Worm (Caenorhabditis elegans) whole organism, L1 larva: Measurements from ENCODE around the gene glb-13.

ENCODE experiments used
- F16B12.6 ChIP-seq: fragments of 150-350 bp; optimal IDR thresholded peaks from 2 replicates; lab custom pipeline; 2014; ENCODE audit warnings: missing biosample characterization, missing genetic modification characterization
- aha-1 ChIP-seq: fragments of 150-350 bp; optimal IDR thresholded peaks from 2 replicates; lab custom pipeline; 2014; ENCODE audit warnings: missing biosample characterization, missing genetic modification characterization
- alr-1 ChIP-seq: fragments of 200-800 bp; sonication (Bioruptor generic); optimal IDR thresholded peaks from 2 replicates; lab custom pipeline; 2018; ENCODE audit warnings: borderline replicate concordance, mild to moderate bottlenecking, missing genetic modification characterization, missing compliant biosample characterization
- aly-2 ChIP-seq: fragments of 150-350 bp; optimal IDR thresholded peaks from 2 replicates; lab custom pipeline; 2014; ENCODE audit warnings: missing biosample characterization, missing genetic modification characterization
- ceh-63 ChIP-seq: fragments of 200-800 bp; sonication (Bioruptor generic); optimal IDR thresholded peaks from 2 replicates; lab custom pipeline; 2018; ENCODE audit warnings: mild to moderate bottlenecking, missing genetic modification characterization, missing compliant biosample characterization
- ceh-8 ChIP-seq: fragments of 200-800 bp; sonication (Bioruptor generic); optimal IDR thresholded peaks from 2 replicates; lab custom pipeline; 2018; ENCODE audit warnings: mild to moderate bottlenecking, missing genetic modification characterization, moderate library complexity, missing compliant biosample characterization
- ceh-82 ChIP-seq, 3 experiments: fragments of 150-350 bp in 1 of 3; sonication (generic microtip) in 2 of 3; optimal IDR thresholded peaks; 2 replicates each; lab custom pipeline; 2014 to 2017; ENCODE audit warnings: missing biosample characterization in 3 of 3, missing genetic modification characterization in 3 of 3
- ceh-88 ChIP-seq: fragments of 200-800 bp; sonication (Bioruptor generic); IDR thresholded peaks from 2 replicates; pipeline ENCODE4 v1.3.6; 2022; ENCODE audit warnings: missing genetic modification characterization, missing compliant biosample characterization
- dpl-1 ChIP-seq, 3 experiments: fragments of 150-350 bp in 2 of 3; sonication (generic microtip) in 1 of 3; optimal IDR thresholded peaks; 2 replicates each; lab custom pipeline; 2014 to 2017; ENCODE audit warnings: missing biosample characterization in 3 of 3, missing genetic modification characterization in 3 of 3, missing genetic modification reagents in 3 of 3
- efl-1 ChIP-seq, 4 experiments: fragments of 150-350 bp; optimal IDR thresholded peaks in 3 of 4; peaks in 1 of 4; 1 replicate in 1 of 4; 2 replicates in 3 of 4; lab custom pipeline; 2014; ENCODE audit warnings: missing biosample characterization in 2 of 4, missing genetic modification characterization in 2 of 4, missing genetic modification reagents in 2 of 4
- efl-3 ChIP-seq: fragments of 200-800 bp; sonication (Bioruptor generic); optimal IDR thresholded peaks from 2 replicates; lab custom pipeline; 2018; ENCODE audit warnings: mild to moderate bottlenecking, missing genetic modification characterization, missing compliant biosample characterization
- egl-27 ChIP-seq, 2 experiments: fragments of 150-350 bp in 1 of 2; sonication (generic microtip); optimal IDR thresholded peaks; 3 replicates each; lab custom pipeline; 2017 to 2018; ENCODE audit warnings: missing biosample characterization in 2 of 2, missing genetic modification characterization in 2 of 2, missing genetic modification reagents in 2 of 2
- ets-5 ChIP-seq: fragments of 200-800 bp; sonication (Bioruptor generic); IDR thresholded peaks from 2 replicates; pipeline ENCODE4 v1.3.6; 2022; ENCODE audit warnings: missing genetic modification characterization, missing compliant biosample characterization
- fkh-10 ChIP-seq: sonication (generic microtip); optimal IDR thresholded peaks from 2 replicates; lab custom pipeline; 2017; ENCODE audit warnings: missing biosample characterization, missing genetic modification reagents, missing genetic modification characterization
- fkh-8 ChIP-seq: sonication (generic microtip); optimal IDR thresholded peaks from 2 replicates; lab custom pipeline; 2016; ENCODE audit warnings: mild to moderate bottlenecking, missing genetic modification characterization, missing compliant biosample characterization
- grh-1 ChIP-seq: fragments of 200-800 bp; sonication (Bioruptor generic); IDR thresholded peaks from 2 replicates; pipeline ENCODE4 v1.3.6; 2022; ENCODE audit warnings: missing genetic modification reagents, missing genetic modification characterization, missing compliant biosample characterization
- hlh-17 ChIP-seq: fragments of 200-800 bp; sonication (Bioruptor generic); optimal IDR thresholded peaks from 2 replicates; lab custom pipeline; 2018; ENCODE audit warnings: missing genetic modification characterization, mild to moderate bottlenecking, missing compliant biosample characterization, moderate library complexity, borderline replicate concordance
- hlh-4 ChIP-seq: sonication (generic microtip); optimal IDR thresholded peaks from 2 replicates; lab custom pipeline; 2016; ENCODE audit warnings: mild to moderate bottlenecking, missing genetic modification characterization, missing compliant biosample characterization
- hpl-2 ChIP-seq: fragments of 150-350 bp; optimal IDR thresholded peaks from 2 replicates; lab custom pipeline; 2014; ENCODE audit warnings: missing biosample characterization, missing genetic modification reagents, missing genetic modification characterization
- irx-1 ChIP-seq: sonication (generic microtip); optimal IDR thresholded peaks from 2 replicates; lab custom pipeline; 2016; ENCODE audit warnings: missing genetic modification characterization, missing compliant biosample characterization
- isw-1 ChIP-seq: fragments of 200-800 bp; sonication (Bioruptor generic); IDR thresholded peaks from 2 replicates; pipeline ENCODE4 v1.3.6; 2022; ENCODE audit warnings: missing genetic modification characterization, missing compliant biosample characterization
- jun-1 ChIP-seq: fragments of 150-350 bp; optimal IDR thresholded peaks from 2 replicates; lab custom pipeline; 2014; ENCODE audit warnings: missing biosample characterization, missing genetic modification reagents, missing genetic modification characterization
- lin-13 ChIP-seq: fragments of 150-350 bp; optimal IDR thresholded peaks from 2 replicates; lab custom pipeline; 2014; ENCODE audit warnings: missing biosample characterization, missing genetic modification reagents, missing genetic modification characterization
- lin-15B ChIP-seq: fragments of 150-350 bp; sonication (generic microtip); optimal IDR thresholded peaks from 3 replicates; lab custom pipeline; 2014; ENCODE audit warnings: missing biosample characterization, missing genetic modification characterization
- lin-35 ChIP-seq, 2 experiments: fragments of 150-350 bp; optimal IDR thresholded peaks; 2 replicates each; lab custom pipeline; 2014; ENCODE audit warnings: missing biosample characterization in 2 of 2, missing genetic modification characterization in 2 of 2, missing genetic modification reagents in 2 of 2
- lin-39 ChIP-seq: fragments of 150-350 bp; optimal IDR thresholded peaks from 2 replicates; lab custom pipeline; 2014; ENCODE audit warnings: missing biosample characterization, missing genetic modification reagents, missing genetic modification characterization
- lsy-2 ChIP-seq, 2 experiments: fragments of 150-350 bp; optimal IDR thresholded peaks; 2 replicates each; lab custom pipeline; 2014; ENCODE audit warnings: missing biosample characterization in 2 of 2, missing genetic modification characterization in 2 of 2
- mef-2 ChIP-seq: fragments of 150-350 bp; optimal IDR thresholded peaks from 2 replicates; lab custom pipeline; 2014; ENCODE audit warnings: missing biosample characterization, missing genetic modification characterization
- nhr-11 ChIP-seq: fragments of 150-350 bp; optimal IDR thresholded peaks from 2 replicates; lab custom pipeline; 2014; ENCODE audit warnings: missing biosample characterization, missing genetic modification characterization
- nhr-19 ChIP-seq: fragments of 200-800 bp; sonication (Bioruptor generic); conservative IDR thresholded peaks from 2 replicates; pipeline ENCODE4 v1.3.6; 2022; ENCODE audit warnings: missing genetic modification characterization, missing compliant biosample characterization
- nhr-237 ChIP-seq: fragments of 150-350 bp; optimal IDR thresholded peaks from 2 replicates; lab custom pipeline; 2014; ENCODE audit warnings: missing biosample characterization, missing genetic modification characterization
- nhr-28 ChIP-seq: fragments of 150-350 bp; optimal IDR thresholded peaks from 2 replicates; lab custom pipeline; 2014; ENCODE audit warnings: missing biosample characterization, missing genetic modification characterization
- nhr-47 ChIP-seq: sonication (generic microtip); optimal IDR thresholded peaks from 2 replicates; lab custom pipeline; 2016; ENCODE audit warnings: mild to moderate bottlenecking, missing genetic modification characterization, moderate library complexity, missing compliant biosample characterization
- nhr-76 ChIP-seq: sonication (generic microtip); optimal IDR thresholded peaks from 2 replicates; lab custom pipeline; 2017; ENCODE audit warnings: missing biosample characterization, missing genetic modification characterization
- nhr-85 ChIP-seq: sonication (generic microtip); peaks from one replicate; lab custom pipeline; 2016; ENCODE audit warnings: missing genetic modification characterization, inconsistent platforms, missing compliant biosample characterization
- pax-3 ChIP-seq: fragments of 200-800 bp; sonication (Bioruptor generic); optimal IDR thresholded peaks from 2 replicates; lab custom pipeline; 2018; ENCODE audit warnings: mild to moderate bottlenecking, missing genetic modification characterization, moderate library complexity, missing compliant biosample characterization
- pqm-1 ChIP-seq: sonication (generic microtip); optimal IDR thresholded peaks from 3 replicates; lab custom pipeline; 2017; ENCODE audit warnings: missing biosample characterization, missing genetic modification characterization
- skn-1 ChIP-seq: fragments of 150-350 bp; optimal IDR thresholded peaks from 2 replicates; lab custom pipeline; 2014; ENCODE audit warnings: missing biosample characterization, missing genetic modification characterization
- snpc-4 ChIP-seq: fragments of 150-350 bp; optimal IDR thresholded peaks from 2 replicates; lab custom pipeline; 2014; ENCODE audit warnings: missing biosample characterization, missing genetic modification characterization
- sup-37 ChIP-seq: fragments of 200-800 bp; sonication (Bioruptor generic); optimal IDR thresholded peaks from 2 replicates; lab custom pipeline; 2018; ENCODE audit warnings: mild to moderate bottlenecking, missing genetic modification characterization, missing compliant biosample characterization
- swsn-7 ChIP-seq: sonication (generic microtip); optimal IDR thresholded peaks from 2 replicates; lab custom pipeline; 2016; ENCODE audit warnings: missing genetic modification characterization, missing compliant biosample characterization
- tlp-1 ChIP-seq: fragments of 150-350 bp; optimal IDR thresholded peaks from 2 replicates; lab custom pipeline; 2014; ENCODE audit warnings: missing biosample characterization, missing genetic modification characterization
- unc-62 ChIP-seq: fragments of 150-350 bp; optimal IDR thresholded peaks from 2 replicates; lab custom pipeline; 2014; ENCODE audit warnings: missing biosample characterization, missing genetic modification reagents, missing genetic modification characterization
- unc-86 ChIP-seq: sonication (generic microtip); optimal IDR thresholded peaks from 2 replicates; lab custom pipeline; 2016; ENCODE audit warnings: missing genetic modification characterization, missing compliant biosample characterization
- vab-15 ChIP-seq: sonication (generic microtip); optimal IDR thresholded peaks from 2 replicates; lab custom pipeline; 2017; ENCODE audit warnings: missing genotype, mild to moderate bottlenecking, missing genetic modification characterization, missing compliant biosample characterization
- xbp-1 ChIP-seq: sonication (generic microtip); optimal IDR thresholded peaks from 2 replicates; lab custom pipeline; 2016; ENCODE audit warnings: missing genetic modification characterization, missing compliant biosample characterization
- zag-1 ChIP-seq: fragments of 150-350 bp; optimal IDR thresholded peaks from 2 replicates; lab custom pipeline; 2014; ENCODE audit warnings: missing biosample characterization, missing genetic modification characterization
- zip-4 ChIP-seq: fragments of 200-800 bp; sonication (Bioruptor generic); optimal IDR thresholded peaks from 2 replicates; lab custom pipeline; 2018; ENCODE audit warnings: mild to moderate bottlenecking, missing genetic modification characterization, moderate library complexity, missing compliant biosample characterization
- ztf-11 ChIP-seq, 2 experiments: sonication (generic microtip); optimal IDR thresholded peaks; 2 replicates each; lab custom pipeline; 2016 to 2017; ENCODE audit warnings: missing genetic modification characterization in 2 of 2, missing biosample characterization in 1 of 2, missing compliant biosample characterization in 1 of 2

The glb-13 gene

DNA sequence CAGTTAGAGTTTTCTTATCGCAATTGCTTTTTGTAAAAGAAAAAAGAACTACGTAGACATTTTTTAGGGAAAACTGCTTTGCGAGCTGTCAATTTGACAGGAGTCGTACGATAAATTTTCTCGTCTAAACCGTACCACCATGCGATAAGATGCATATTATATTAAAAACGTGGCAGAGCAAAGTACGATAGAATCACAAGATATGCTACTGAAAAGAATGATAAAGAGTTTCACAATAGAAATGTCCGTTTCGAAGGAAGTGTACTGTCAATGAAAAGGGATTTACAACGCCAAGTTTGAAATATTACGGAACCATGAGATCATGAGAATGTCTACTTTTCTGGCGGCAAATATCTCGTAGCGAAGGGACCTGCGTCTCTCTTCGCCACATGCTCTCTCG, 13.4 kb downstream of the glb-13 start, which contains the start of gene F19H6.5:
Gene F19H6.5, minus strand, starts transcription at position 101 of the 400 bp plus-strand sequence.
- TF ChIP-seq unc-86 (tag; lab: Kevin White, UChicago) (no peak), mef-2 (tag; lab: Kevin White, UChicago) (no peak), pqm-1 (tag; lab: Kevin White, UChicago) (no peak), unc-62 (GFP tag; lab: Kevin White, UChicago) (no peak), lin-13 (GFP tag; lab: Kevin White, UChicago) (no peak), ceh-82 (tag; optimal IDR thresholded peaks at IDR 0.05; lab: Kevin White, UChicago) (no peak), efl-1 (optimal IDR thresholded peaks at IDR 0.05; lab: Kevin White, UChicago) (no peak), efl-1 (GFP tag; optimal IDR thresholded peaks at IDR 0.05 in 1 of 2; lab: Kevin White, UChicago) (no peak), irx-1 (tag; lab: Kevin White, UChicago) (no peak), nhr-85 (tag; lab: Kevin White, UChicago) (no peak), nhr-11 (tag; lab: Kevin White, UChicago) (no peak), efl-3 (GFP tag; lab: Kevin White, UChicago) (no peak), F16B12.6 (tag; lab: Kevin White, UChicago) (no peak), nhr-19 (GFP tag; lab: Robert Waterston, UW) (no peak), nhr-237 (tag; lab: Kevin White, UChicago) (no peak)

DNA sequence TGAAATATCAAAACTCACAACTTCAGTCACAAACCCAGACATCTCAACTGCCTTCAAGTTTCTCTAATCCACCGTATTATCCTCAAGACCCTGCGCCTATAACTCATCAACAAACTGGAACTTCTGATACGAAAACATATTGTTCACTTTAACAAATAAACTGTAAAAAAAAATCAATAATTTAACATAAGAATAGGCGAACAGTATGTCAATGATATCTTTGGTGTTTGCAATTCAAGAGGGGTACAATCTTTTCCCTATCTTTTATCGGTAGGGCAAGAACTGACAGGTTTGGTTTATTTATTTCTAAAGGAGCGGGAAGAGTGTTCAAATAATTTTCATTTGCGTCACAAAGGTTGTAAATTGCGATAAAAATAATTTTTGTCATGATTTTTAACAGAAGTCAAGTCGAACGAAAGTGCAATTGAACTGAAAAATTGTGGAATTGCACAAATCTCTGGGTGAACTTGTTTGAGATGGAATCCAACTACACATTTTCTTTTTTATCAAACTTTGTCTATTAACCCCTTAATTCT, 15.2 kb downstream of the glb-13 start:
- TF ChIP-seq isw-1 (GFP tag; lab: Robert Waterston, UW) (peak; percentile 82), lin-15B (no peak), ceh-63 (GFP tag; lab: Kevin White, UChicago) (peak; percentile 77), fkh-8 (tag; lab: Kevin White, UChicago) (peak; percentile 94), nhr-76 (tag; lab: Kevin White, UChicago) (peak; percentile 90), mef-2 (tag; lab: Kevin White, UChicago) (peak; percentile 74), hlh-4 (tag; lab: Kevin White, UChicago) (peak; percentile 59), snpc-4 (tag; lab: Kevin White, UChicago) (peak; percentile 93), nhr-47 (peak; percentile 99), sup-37 (GFP tag; lab: Kevin White, UChicago) (peak; percentile 88), egl-27 (tag; optimal IDR thresholded peaks at IDR 0.05; lab: Kevin White, UChicago) (peak; percentile 76 to 84), ceh-82 (tag; optimal IDR thresholded peaks at IDR 0.05; lab: Kevin White, UChicago) (peak; percentile 90 to 97 (median 97)), hlh-17 (GFP tag; lab: Kevin White, UChicago) (no peak), hpl-2 (peak; percentile 94), pax-3 (tag; lab: Kevin White, UChicago) (peak; percentile 93), alr-1 (tag; lab: Kevin White, UChicago) (no peak), tlp-1 (tag; lab: Kevin White, UChicago) (no peak), jun-1 (peak; percentile 99), skn-1 (tag; lab: Kevin White, UChicago) (peak; percentile 98), grh-1 (GFP tag; lab: Robert Waterston, UW) (peak; percentile 92), vab-15 (tag; lab: Kevin White, UChicago) (peak; percentile 4), irx-1 (tag; lab: Kevin White, UChicago) (peak; percentile 99), ztf-11 (tag; optimal IDR thresholded peaks at IDR 0.05; lab: Kevin White, UChicago) (peak; percentile 49 to 89), ceh-88 (GFP tag; lab: Robert Waterston, UW) (peak; percentile 94), lin-39 (tag; lab: Kevin White, UChicago) (peak; percentile 100), zag-1 (tag; lab: Kevin White, UChicago) (peak; percentile 84), zip-4 (peak; percentile 94), ets-5 (GFP tag; lab: Robert Waterston, UW) (no peak), nhr-11 (tag; lab: Kevin White, UChicago) (peak; percentile 100), xbp-1 (peak; percentile 91), swsn-7 (tag; lab: Kevin White, UChicago) (peak; percentile 98), aha-1 (peak; percentile 92), fkh-10 (peak; percentile 99), aly-2 (peak; percentile 99), nhr-28 (tag; lab: Kevin White, UChicago) (peak; percentile 64), ceh-8 (GFP tag; lab: Kevin White, UChicago) (peak; percentile 96), lsy-2 (tag; optimal IDR thresholded peaks at IDR 0.05; lab: Kevin White, UChicago) (peak; percentile 96), lin-35 (GFP tag; optimal IDR thresholded peaks at IDR 0.05; lab: Kevin White, UChicago) (peak; percentile 56 to 93), dpl-1 (GFP tag; optimal IDR thresholded peaks at IDR 0.05; lab: Kevin White, UChicago) (peak; percentile 55 to 67 (median 65)), nhr-85 (tag; lab: Kevin White, UChicago) (peak; percentile 98)
